Fruit fly (Drosophila melanogaster): ENCODE data around the gene CG18048.

Gene CG18048

DNA sequence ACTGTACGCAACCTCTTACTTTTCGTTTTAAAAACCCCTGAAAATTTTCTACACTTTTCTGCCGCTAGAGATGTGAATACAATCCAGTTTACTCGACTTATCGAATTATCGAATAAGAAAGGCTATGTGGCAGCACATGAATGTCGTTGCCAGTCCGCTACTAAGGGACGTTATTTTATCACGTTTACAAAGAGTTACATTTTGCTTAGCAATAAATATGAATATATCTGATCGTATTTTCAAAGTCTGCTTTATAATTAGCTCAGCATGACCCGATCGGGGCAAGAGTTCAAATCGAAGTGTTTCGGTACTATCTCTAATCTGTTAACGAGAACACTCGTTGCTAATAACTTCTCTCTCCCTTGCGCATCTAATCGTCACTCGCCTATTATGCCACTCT, 22.2 kb downstream of the CG18048 start, which contains the start of gene CG42724 (continued):
- TF ChIP-seq pan (optimal IDR thresholded peaks at IDR 0.05) (no peak), pan (GFP tag; optimal IDR thresholded peaks at IDR 0.05 in 1 of 2, IDR thresholded peaks at IDR 0.05 in 1 of 2) (peak in 1 of 2 experiments; percentile 55), C15 (GFP tag; IDR thresholded peaks at IDR 0.05) (0 out of 3 replicates have a peak, but pooled peaks have one; percentile 9), chinmo (GFP tag; IDR thresholded peaks at IDR 0.05; ENCODE audit: partially characterized antibody) (no peak), CG33213 (GFP tag; optimal IDR thresholded peaks at IDR 0.05) (peak; percentile 59), sob (GFP tag; IDR thresholded peaks at IDR 0.05) (peak; percentile 45), ken (GFP tag; IDR thresholded peaks at IDR 0.05) (peak; percentile 63; the same call in 2 of the 3 replicates), CG4424 (GFP tag; optimal IDR thresholded peaks at IDR 0.05) (peak; percentile 19), CG12391 (tag; optimal IDR thresholded peaks at IDR 0.05) (no peak), Ravus (GFP tag; IDR thresholded peaks at IDR 0.05) (no peak), CG18599 (GFP tag; optimal IDR thresholded peaks at IDR 0.05) (no peak), dm (GFP tag; optimal IDR thresholded peaks at IDR 0.05) (peak; percentile 69), PHDP (tag; optimal IDR thresholded peaks at IDR 0.05) (no peak), CG11723 (GFP tag; optimal IDR thresholded peaks at IDR 0.05) (no peak), CG10959 (GFP tag; IDR thresholded peaks at IDR 0.05) (no peak), Sry-β (GFP tag; optimal IDR thresholded peaks at IDR 0.05) (no peak), Jarid2 (GFP tag; optimal IDR thresholded peaks at IDR 0.05) (no peak), da (GFP tag; optimal IDR thresholded peaks at IDR 0.05) (peak; percentile 34), Abd-B (GFP tag; optimal IDR thresholded peaks at IDR 0.05) (no peak), chif (GFP tag; optimal IDR thresholded peaks at IDR 0.05) (peak; percentile 32 to 65), CG4730 (GFP tag; IDR thresholded peaks at IDR 0.05) (peak; percentile 36; the same call in 1 of the 2 replicates), CG9727 (GFP tag; optimal IDR thresholded peaks at IDR 0.05) (no peak), CG2202 (tag; optimal IDR thresholded peaks at IDR 0.05) (no peak), eyg (GFP tag; optimal IDR thresholded peaks at IDR 0.05) (peak; percentile 30), NK7.1 (GFP tag; optimal IDR thresholded peaks at IDR 0.05) (peak; percentile 57), CG9797 (GFP tag; optimal IDR thresholded peaks at IDR 0.05) (peak; percentile 58), CG11456 (GFP tag; IDR thresholded peaks at IDR 0.05) (peak; percentile 72), br (optimal IDR thresholded peaks at IDR 0.05) (no peak), CG13624 (GFP tag; optimal IDR thresholded peaks at IDR 0.05) (peak; percentile 83), slbo (GFP tag; IDR thresholded peaks at IDR 0.05) (peak; percentile 77), cas (GFP tag; IDR thresholded peaks at IDR 0.05) (no peak), Trl (optimal IDR thresholded peaks at IDR 0.05) (peak in 1 of 2 experiments; percentile 48), Trl (GFP tag; optimal IDR thresholded peaks at IDR 0.05) (peak; percentile 83), HLH3B (GFP tag; IDR thresholded peaks at IDR 0.05) (peak; percentile 50), croc (GFP tag; conservative IDR thresholded peaks at IDR 0.05) (peak; percentile 35; the same call in 1 of the 3 replicates), twi (tag; optimal IDR thresholded peaks at IDR 0.05) (no peak), Tbp (GFP tag; optimal IDR thresholded peaks at IDR 0.05) (no peak), CG3281 (GFP tag; optimal IDR thresholded peaks at IDR 0.05) (no peak), CG18619 (GFP tag; optimal IDR thresholded peaks at IDR 0.05) (no peak), CG8944 (GFP tag; optimal IDR thresholded peaks at IDR 0.05) (peak; percentile 68), bbx (GFP tag; IDR thresholded peaks at IDR 0.05; ENCODE audit: partially characterized antibody) (no peak), CG6683 (GFP tag; optimal IDR thresholded peaks at IDR 0.05) (no peak), BEAF-32 (GFP tag; optimal IDR thresholded peaks at IDR 0.05) (peak; percentile 59), CG3995 (GFP tag; optimal IDR thresholded peaks at IDR 0.05) (peak; percentile 92), zf30C (GFP tag; optimal IDR thresholded peaks at IDR 0.05) (no peak), sisA (GFP tag; IDR thresholded peaks at IDR 0.05) (peak; percentile 67), Opbp (GFP tag; IDR thresholded peaks at IDR 0.05; ENCODE audit: partially characterized antibody) (no peak), Sry-δ (GFP tag; optimal IDR thresholded peaks at IDR 0.05) (peak; percentile 96), Ada2b (GFP tag; IDR thresholded peaks at IDR 0.05) (peak; percentile 55), Dip3 (GFP tag; optimal IDR thresholded peaks at IDR 0.05) (peak; percentile 72), rib (GFP tag; IDR thresholded peaks at IDR 0.05) (no peak), CG12769 (tag; optimal IDR thresholded peaks at IDR 0.05) (no peak)
